Worm (Caenorhabditis elegans) whole organism, young adult: Measurements from ENCODE around the gene srw-43.

ENCODE experiments used
- B0261.1 ChIP-seq: sonication (generic microtip); optimal IDR thresholded peaks from 2 replicates; lab custom pipeline; 2016; ENCODE audit warnings: mild to moderate bottlenecking, missing genetic modification characterization, moderate library complexity, missing compliant biosample characterization
- C17E4.6 ChIP-seq: fragments of 200-800 bp; sonication (Bioruptor generic); IDR thresholded peaks from 2 replicates; pipeline ENCODE4 v1.3.6; 2022; ENCODE audit warnings: missing genetic modification reagents, missing genetic modification characterization, missing compliant biosample characterization
- D2030.7 ChIP-seq: fragments of 200-800 bp; sonication (Bioruptor generic); IDR thresholded peaks from 2 replicates; pipeline ENCODE4 v1.3.6; 2022; ENCODE audit warnings: missing genetic modification reagents, missing genetic modification characterization, missing compliant biosample characterization
- F10E7.11 ChIP-seq: sonication (generic microtip); optimal IDR thresholded peaks from 2 replicates; lab custom pipeline; 2017; ENCODE audit warnings: mild to moderate bottlenecking, missing genetic modification characterization, moderate library complexity, missing compliant biosample characterization
- F33H1.4 ChIP-seq: fragments of 200-800 bp; sonication (Bioruptor generic); IDR thresholded peaks from 2 replicates; pipeline ENCODE4 v1.3.6; 2022; ENCODE audit warnings: missing genetic modification reagents, missing genetic modification characterization, missing compliant biosample characterization
- F39B2.1 ChIP-seq: fragments of 200-800 bp; sonication (Bioruptor generic); IDR thresholded peaks from 2 replicates; pipeline ENCODE4 v1.3.6; 2022; ENCODE audit warnings: missing genetic modification reagents, missing genetic modification characterization, missing compliant biosample characterization
- K11D2.4 ChIP-seq: fragments of 200-800 bp; sonication (Bioruptor generic); IDR thresholded peaks from 2 replicates; pipeline ENCODE4 v1.3.6; 2022; ENCODE audit warnings: missing genetic modification reagents, missing genetic modification characterization, missing compliant biosample characterization
- T07F8.4 ChIP-seq: sonication (generic microtip); optimal IDR thresholded peaks from 2 replicates; lab custom pipeline; 2016; ENCODE audit warnings: mild to moderate bottlenecking, missing genetic modification characterization, moderate library complexity, missing compliant biosample characterization
- Y53F4B.3 ChIP-seq: fragments of 200-800 bp; sonication (Bioruptor generic); IDR thresholded peaks from 2 replicates; pipeline ENCODE4 v1.3.6; 2022; ENCODE audit warnings: missing genetic modification reagents, missing genetic modification characterization, missing compliant biosample characterization
- Y79H2A.3 ChIP-seq: fragments of 200-800 bp; sonication (Bioruptor generic); conservative IDR thresholded peaks from 2 replicates; pipeline ENCODE4 v1.3.6; 2022; ENCODE audit warnings: missing genetic modification reagents, missing genetic modification characterization, missing compliant biosample characterization
- ZK185.1 ChIP-seq: sonication (generic microtip); optimal IDR thresholded peaks from 2 replicates; lab custom pipeline; 2016; ENCODE audit warnings: mild to moderate bottlenecking, missing genetic modification characterization, missing compliant biosample characterization; ENCODE audit not compliant: poor library complexity, severe bottlenecking
- attf-3 ChIP-seq: fragments of 200-800 bp; sonication (Bioruptor generic); conservative IDR thresholded peaks from 2 replicates; pipeline ENCODE4 v1.3.6; 2022; ENCODE audit warnings: missing genetic modification reagents, missing genetic modification characterization, missing compliant biosample characterization
- attf-6 ChIP-seq: fragments of 200-800 bp; sonication (Bioruptor generic); IDR thresholded peaks from 2 replicates; pipeline ENCODE4 v1.3.6; 2022; ENCODE audit warnings: missing genetic modification reagents, missing genetic modification characterization, missing compliant biosample characterization
- cebp-1 ChIP-seq, 2 experiments: fragments of 200-800 bp in 1 of 2; sonication (Bioruptor generic) in 1 of 2; sonication (generic microtip) in 1 of 2; IDR thresholded peaks in 1 of 2; optimal IDR thresholded peaks in 1 of 2; 2 replicates each; pipeline versions ENCODE4 v1.3.6 to Lab custom; 2017 to 2022; ENCODE audit warnings: missing compliant biosample characterization in 2 of 2, missing genetic modification characterization in 2 of 2, mild to moderate bottlenecking in 1 of 2, missing genetic modification reagents in 1 of 2, moderate library complexity in 1 of 2
- ceh-40 ChIP-seq: fragments of 200-800 bp; sonication (Bioruptor generic); IDR thresholded peaks from 2 replicates; pipeline ENCODE4 v1.3.6; 2022; ENCODE audit warnings: missing genetic modification characterization, missing compliant biosample characterization
- ceh-91 ChIP-seq: fragments of 200-800 bp; sonication (Bioruptor generic); IDR thresholded peaks from 2 replicates; pipeline ENCODE4 v1.3.6; 2022; ENCODE audit warnings: missing genetic modification reagents, missing genetic modification characterization, missing compliant biosample characterization
- efl-1 ChIP-seq: fragments of 150-350 bp; optimal IDR thresholded peaks from 2 replicates; lab custom pipeline; 2014; ENCODE audit warnings: missing biosample characterization, missing genetic modification reagents, missing genetic modification characterization
- egl-18 ChIP-seq: fragments of 200-800 bp; sonication (Bioruptor generic); IDR thresholded peaks from 2 replicates; pipeline ENCODE4 v1.3.6; 2022; ENCODE audit warnings: missing genetic modification reagents, missing genetic modification characterization, missing compliant biosample characterization
- egrh-3 ChIP-seq: fragments of 200-800 bp; sonication (Bioruptor generic); IDR thresholded peaks from 2 replicates; pipeline ENCODE4 v1.3.6; 2022; ENCODE audit warnings: missing genetic modification reagents, missing genetic modification characterization, missing compliant biosample characterization
- him-1 ChIP-seq: sonication (generic microtip); optimal IDR thresholded peaks from 2 replicates; lab custom pipeline; 2016; ENCODE audit warnings: missing genotype, missing genetic modification reagents, missing genetic modification characterization, missing compliant biosample characterization
- hlh-26 ChIP-seq: fragments of 200-800 bp; sonication (Bioruptor generic); conservative IDR thresholded peaks from 2 replicates; pipeline ENCODE4 v1.3.6; 2022; ENCODE audit warnings: missing genetic modification reagents, missing genetic modification characterization, missing compliant biosample characterization
- hmg-20 ChIP-seq: fragments of 200-800 bp; sonication (Bioruptor generic); IDR thresholded peaks from 2 replicates; pipeline ENCODE4 v1.3.6; 2022; ENCODE audit warnings: missing genetic modification reagents, missing genetic modification characterization, missing compliant biosample characterization
- let-607 ChIP-seq, 2 experiments: fragments of 200-800 bp in 1 of 2; sonication (Bioruptor generic) in 1 of 2; sonication (generic microtip) in 1 of 2; optimal IDR thresholded peaks; 2 replicates each; lab custom pipeline; 2016 to 2018; ENCODE audit warnings: mild to moderate bottlenecking in 2 of 2, missing compliant biosample characterization in 2 of 2, missing genetic modification characterization in 2 of 2, moderate library complexity in 2 of 2, missing genotype in 1 of 2
- lin-26 ChIP-seq: fragments of 200-800 bp; sonication (Bioruptor generic); IDR thresholded peaks from 2 replicates; pipeline ENCODE4 v1.3.6; 2022; ENCODE audit warnings: missing genetic modification reagents, missing genetic modification characterization, missing compliant biosample characterization
- lir-1 ChIP-seq: fragments of 200-800 bp; sonication (Bioruptor generic); conservative IDR thresholded peaks from 2 replicates; pipeline ENCODE4 v1.3.6; 2022; ENCODE audit warnings: missing genetic modification reagents, missing genetic modification characterization, missing compliant biosample characterization
- lsy-27 ChIP-seq: sonication (generic microtip); optimal IDR thresholded peaks from 2 replicates; lab custom pipeline; 2017; ENCODE audit warnings: missing genetic modification characterization, mild to moderate bottlenecking, missing compliant biosample characterization, antibody characterized with exemption, missing genotype, borderline replicate concordance; ENCODE audit not compliant: insufficient read depth
- mcd-1 ChIP-seq: fragments of 200-800 bp; sonication (Bioruptor generic); IDR thresholded peaks from 2 replicates; pipeline ENCODE4 v1.3.6; 2022; ENCODE audit warnings: missing genetic modification reagents, missing genetic modification characterization, missing compliant biosample characterization
- mxl-1 ChIP-seq: sonication (generic microtip); optimal IDR thresholded peaks from 2 replicates; lab custom pipeline; 2016; ENCODE audit warnings: missing genetic modification characterization, missing compliant biosample characterization
- nfya-1 ChIP-seq: sonication (generic microtip); optimal IDR thresholded peaks from 2 replicates; lab custom pipeline; 2017; ENCODE audit warnings: antibody characterized with exemption, missing compliant biosample characterization, missing genetic modification characterization, borderline replicate concordance; ENCODE audit not compliant: insufficient read depth
- nfya-2 ChIP-seq: fragments of 200-800 bp; sonication (Bioruptor generic); IDR thresholded peaks from 2 replicates; pipeline ENCODE4 v1.3.6; 2022; ENCODE audit warnings: missing genetic modification reagents, missing genetic modification characterization, missing compliant biosample characterization
- nhr-27 ChIP-seq: fragments of 200-800 bp; sonication (Bioruptor generic); optimal IDR thresholded peaks from 2 replicates; lab custom pipeline; 2018; ENCODE audit warnings: mild to moderate bottlenecking, missing genetic modification characterization, moderate library complexity, missing compliant biosample characterization
- nhr-90 ChIP-seq: sonication (generic microtip); optimal IDR thresholded peaks from 2 replicates; lab custom pipeline; 2016; ENCODE audit warnings: missing genotype, mild to moderate bottlenecking, missing genetic modification characterization, missing compliant biosample characterization
- pbrm-1 ChIP-seq: fragments of 200-800 bp; sonication (Bioruptor generic); IDR thresholded peaks from 2 replicates; pipeline ENCODE4 v1.3.6; 2022; ENCODE audit warnings: missing genetic modification reagents, missing genetic modification characterization, missing compliant biosample characterization
- rec-8 ChIP-seq, 2 experiments: sonication (generic microtip); optimal IDR thresholded peaks; 2 replicates each; lab custom pipeline; 2016; ENCODE audit warnings: mild to moderate bottlenecking in 2 of 2, missing genetic modification characterization in 2 of 2, missing genetic modification reagents in 2 of 2, missing genotype in 2 of 2, missing biosample characterization in 1 of 2, missing compliant biosample characterization in 1 of 2, moderate library complexity in 1 of 2
- repo-1 ChIP-seq: sonication (generic microtip); optimal IDR thresholded peaks from 2 replicates; lab custom pipeline; 2017; ENCODE audit warnings: mild to moderate bottlenecking, missing genetic modification characterization, missing compliant biosample characterization
- sea-2 ChIP-seq: fragments of 200-800 bp; sonication (Bioruptor generic); IDR thresholded peaks from 2 replicates; pipeline ENCODE4 v1.3.6; 2022; ENCODE audit warnings: missing genetic modification characterization, missing compliant biosample characterization
- snpc-1.1 ChIP-seq: sonication (generic microtip); optimal IDR thresholded peaks from 2 replicates; lab custom pipeline; 2017; ENCODE audit warnings: missing genetic modification characterization, mild to moderate bottlenecking, missing compliant biosample characterization, antibody characterized with exemption, moderate library complexity, missing genotype, missing genetic modification reagents; ENCODE audit not compliant: insufficient read depth
- snpc-1.3 ChIP-seq: sonication (generic microtip); optimal IDR thresholded peaks from 2 replicates; lab custom pipeline; 2017; ENCODE audit warnings: missing genetic modification characterization, mild to moderate bottlenecking, missing compliant biosample characterization, antibody characterized with exemption, moderate library complexity, missing genotype, missing genetic modification reagents; ENCODE audit not compliant: insufficient read depth
- snpc-3.4 ChIP-seq: sonication (generic microtip); optimal IDR thresholded peaks from 2 replicates; lab custom pipeline; 2017; ENCODE audit warnings: missing genetic modification characterization, mild to moderate bottlenecking, missing compliant biosample characterization, antibody characterized with exemption, moderate library complexity, missing genotype, missing genetic modification reagents
- somi-1 ChIP-seq: fragments of 200-800 bp; sonication (Bioruptor generic); optimal IDR thresholded peaks from 2 replicates; lab custom pipeline; 2018; ENCODE audit warnings: mild to moderate bottlenecking, missing genetic modification characterization, missing compliant biosample characterization
- unc-62 ChIP-seq: fragments of 150-350 bp; optimal IDR thresholded peaks from 2 replicates; lab custom pipeline; 2014; ENCODE audit warnings: missing biosample characterization, missing genetic modification reagents, missing genetic modification characterization
- zfh-2 ChIP-seq: fragments of 200-800 bp; sonication (Bioruptor generic); conservative IDR thresholded peaks from 2 replicates; pipeline ENCODE4 v1.3.6; 2022; ENCODE audit warnings: missing genetic modification reagents, missing genetic modification characterization, missing compliant biosample characterization
- ztf-18 ChIP-seq: sonication (generic microtip); optimal IDR thresholded peaks from 2 replicates; lab custom pipeline; 2016; ENCODE audit warnings: missing genotype, mild to moderate bottlenecking, missing genetic modification characterization, missing compliant biosample characterization
- ztf-25 ChIP-seq: fragments of 200-800 bp; sonication (Bioruptor generic); IDR thresholded peaks from 2 replicates; pipeline ENCODE4 v1.3.6; 2022; ENCODE audit warnings: missing genetic modification reagents, missing genetic modification characterization, missing compliant biosample characterization

Gene srw-43

DNA sequence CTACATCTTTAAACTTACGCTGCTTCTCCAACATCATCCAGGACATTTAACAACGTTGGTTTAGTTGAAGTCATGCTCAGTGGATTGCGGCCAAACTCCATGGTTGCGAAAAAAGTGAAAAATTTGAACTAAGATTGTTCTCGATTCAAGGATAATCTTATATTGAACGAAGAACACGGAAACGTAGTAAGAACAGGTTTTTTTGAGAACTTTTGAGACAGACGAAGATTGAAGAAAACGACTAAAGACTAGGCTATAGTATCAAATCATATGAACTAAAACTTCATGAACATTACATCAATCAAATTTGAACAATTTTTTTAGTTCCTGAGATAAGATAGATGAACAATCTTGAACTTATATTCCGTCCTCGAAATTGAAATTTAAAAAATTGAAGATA, 38.7 kb upstream of the srw-43 start, which contains the start of gene W06G6.10:
Gene W06G6.10 (minus strand): TSS at position 101 of the 400 bp plus-strand sequence.
- TF ChIP-seq T07F8.4 (tag; lab: Kevin White, UChicago): no peak
- TF ChIP-seq hmg-20: no peak
- no peak for TF ChIP-seq nhr-27
- TF ChIP-seq efl-1 (GFP tag; lab: Kevin White, UChicago): no peak
- TF ChIP-seq sea-2: no peak
- TF ChIP-seq hlh-26 (GFP tag; lab: Robert Waterston, UW): no peak
- no peak for TF ChIP-seq unc-62 (GFP tag; lab: Kevin White, UChicago)
- TF ChIP-seq F39B2.1 (GFP tag; lab: Robert Waterston, UW): no peak
- TF ChIP-seq mcd-1 (GFP tag; lab: Robert Waterston, UW): no peak
- no peak for TF ChIP-seq lin-26 (GFP tag; lab: Robert Waterston, UW)
- TF ChIP-seq F33H1.4 (GFP tag; lab: Robert Waterston, UW): no peak
- TF ChIP-seq C17E4.6 (GFP tag; lab: Robert Waterston, UW): no peak
- no peak for TF ChIP-seq Y53F4B.3
- no peak for TF ChIP-seq mxl-1 (tag; lab: Kevin White, UChicago)
- no peak for TF ChIP-seq repo-1
- no peak for TF ChIP-seq lir-1 (GFP tag; lab: Robert Waterston, UW)
- no peak for TF ChIP-seq ceh-91
- TF ChIP-seq egrh-3 (GFP tag; lab: Robert Waterston, UW): no peak
- TF ChIP-seq nfya-2: no peak
- TF ChIP-seq, all 124 proteins: peak for 0

DNA sequence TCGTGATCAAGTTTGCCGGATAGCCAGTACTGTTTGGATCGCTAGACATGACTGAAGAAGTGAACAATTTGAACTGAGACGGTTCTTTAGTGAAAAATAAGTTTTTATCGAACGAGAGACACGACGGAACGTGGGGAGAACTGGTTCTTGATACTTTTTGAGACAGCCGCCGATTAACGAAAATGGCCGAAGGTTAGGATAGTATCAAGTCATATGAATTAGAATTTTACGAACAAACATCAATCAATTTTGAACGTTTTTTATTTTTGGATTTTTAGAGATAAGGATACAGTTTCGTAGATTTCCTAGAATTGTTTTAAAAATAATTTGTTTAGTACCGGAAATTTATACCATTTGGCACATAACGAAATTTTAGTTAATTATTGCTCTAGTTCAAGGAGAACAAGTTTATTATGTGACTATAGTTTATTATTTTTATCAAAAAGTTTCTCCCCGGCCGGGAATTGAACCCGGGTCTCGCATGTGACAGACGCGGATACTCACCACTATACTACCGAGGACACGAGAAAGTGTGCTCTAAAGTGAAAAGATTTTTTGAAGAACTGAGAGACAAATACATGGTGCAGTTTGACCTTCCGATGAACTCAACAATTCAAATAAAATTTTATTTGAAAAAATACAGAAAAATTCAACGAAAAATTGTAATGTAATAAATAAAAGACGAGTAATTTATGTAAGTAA, 37.4 kb upstream of the srw-43 start, which contains the start of gene W06G6.20:
Gene W06G6.20 (minus strand): TSS at position 51 of the 702 bp plus-strand sequence.
- TF ChIP-seq ceh-40 (GFP tag; lab: Robert Waterston, UW) (no peak), mcd-1 (GFP tag; lab: Robert Waterston, UW) (no peak; the same call in 1 of the 2 replicates), B0261.1 (tag; lab: Kevin White, UChicago) (peak; percentile 75), T07F8.4 (tag; lab: Kevin White, UChicago) (peak; percentile 40), attf-3 (no peak), zfh-2 (GFP tag; lab: Robert Waterston, UW) (no peak), egl-18 (GFP tag; lab: Robert Waterston, UW) (no peak), snpc-3.4 (peak; percentile 59), pbrm-1 (peak; percentile 63; the same call in 1 of the 2 replicates), ZK185.1 (peak; percentile 20), lsy-27 (tag; lab: Kevin White, UChicago) (peak; percentile 22), nfya-1 (tag; lab: Kevin White, UChicago) (no peak), ztf-18 (tag; lab: Kevin White, UChicago) (peak; percentile 37), snpc-1.3 (tag; lab: Kevin White, UChicago) (peak; percentile 65), somi-1 (GFP tag; lab: Kevin White, UChicago) (no peak), Y79H2A.3 (GFP tag; lab: Robert Waterston, UW) (no peak), F10E7.11 (tag; lab: Kevin White, UChicago) (no peak), him-1 (tag; lab: Kevin White, UChicago) (peak; percentile 74), C17E4.6 (GFP tag; lab: Robert Waterston, UW) (no peak), rec-8 (tag; optimal IDR thresholded peaks at IDR 0.05; lab: Kevin White, UChicago) (peak in 1 of 2 experiments; percentile 11), D2030.7 (GFP tag; lab: Robert Waterston, UW) (0 out of 2 replicates have a peak, but pooled peaks have one; percentile 22), ztf-25 (GFP tag; lab: Robert Waterston, UW) (peak; percentile 61; the same call in 1 of the 2 replicates), snpc-1.1 (tag; lab: Kevin White, UChicago) (peak; percentile 75), K11D2.4 (no peak), attf-6 (GFP tag; lab: Robert Waterston, UW) (peak; percentile 79), nhr-90 (tag; lab: Kevin White, UChicago) (peak; percentile 39), cebp-1 (GFP tag; IDR thresholded peaks at IDR 0.05; lab: Robert Waterston, UW) (no peak), cebp-1 (tag; optimal IDR thresholded peaks at IDR 0.05; lab: Kevin White, UChicago) (peak; percentile 31), let-607 (tag; optimal IDR thresholded peaks at IDR 0.05; lab: Kevin White, UChicago) (peak in 1 of 2 experiments; percentile 44)
